Fruit fly (Drosophila melanogaster) whole organism, embryonic: ENCODE data around the gene Asator.
A peak's percentile ranks its signal among the peaks of the same experiment; 100 is the strongest.

Experiments
- Atf3 ChIP-seq: fragments of 200-800 bp; sonication (Bioruptor generic); optimal IDR thresholded peaks from 3 replicates; lab custom pipeline; 2016; ENCODE audit warnings: missing biosample characterization, missing genetic modification characterization
- Atf6 ChIP-seq: fragments of 200-800 bp; sonication (Bioruptor generic); IDR thresholded peaks from 2 replicates; pipeline ENCODE4 v1.3.6; 2022; ENCODE audit warnings: missing biosample characterization, missing genetic modification characterization
- CG11695 ChIP-seq: fragments of 200-800 bp; sonication (Bioruptor generic); IDR thresholded peaks from 3 replicates; pipeline ENCODE4 v1.3.6; 2022; ENCODE audit warnings: missing biosample characterization, missing genetic modification characterization
- CG11723 ChIP-seq: fragments of 200-800 bp; sonication (Bioruptor generic); optimal IDR thresholded peaks from 2 replicates; lab custom pipeline; 2017; ENCODE audit warnings: missing biosample characterization, mild to moderate bottlenecking, missing genetic modification characterization
- CG12219 ChIP-seq: fragments of 200-800 bp; sonication (Bioruptor generic); optimal IDR thresholded peaks from 3 replicates; lab custom pipeline; 2018; ENCODE audit warnings: missing biosample characterization, mild to moderate bottlenecking, missing genetic modification characterization
- CG12299 ChIP-seq: fragments of 200-800 bp; sonication (Bioruptor generic); optimal IDR thresholded peaks from 2 replicates; lab custom pipeline; 2018; ENCODE audit warnings: missing biosample characterization, mild to moderate bottlenecking, missing genetic modification characterization
- CG12659 ChIP-seq: fragments of 200-800 bp; sonication (Bioruptor generic); optimal IDR thresholded peaks from 3 replicates; lab custom pipeline; 2017; ENCODE audit warnings: mild to moderate bottlenecking, missing biosample characterization, missing genetic modification reagents, missing genetic modification characterization
- CG12744 ChIP-seq: fragments of 200-800 bp; sonication (Bioruptor generic); optimal IDR thresholded peaks from 2 replicates; lab custom pipeline; 2016; ENCODE audit warnings: missing biosample characterization, missing genetic modification characterization
- CG13624 ChIP-seq: fragments of 200-800 bp; sonication (Bioruptor generic); optimal IDR thresholded peaks from 2 replicates; lab custom pipeline; 2016; ENCODE audit warnings: missing biosample characterization, missing genetic modification characterization
- CG17802 ChIP-seq: fragments of 200-800 bp; sonication (Bioruptor generic); optimal IDR thresholded peaks from 2 replicates; lab custom pipeline; 2018; ENCODE audit warnings: missing biosample characterization, mild to moderate bottlenecking, missing genetic modification characterization, moderate library complexity
- CG18011 ChIP-seq: fragments of 200-800 bp; sonication (Bioruptor generic); optimal IDR thresholded peaks from 2 replicates; lab custom pipeline; 2017; ENCODE audit warnings: missing biosample characterization, missing genetic modification characterization, mild to moderate bottlenecking, moderate library complexity, missing genotype
- CG2199 ChIP-seq: fragments of 200-800 bp; sonication (Bioruptor generic); IDR thresholded peaks from 3 replicates; pipeline ENCODE4 v1.3.6; 2022; ENCODE audit warnings: missing biosample characterization, missing genetic modification characterization
- CG30020 ChIP-seq: fragments of 200-800 bp; optimal IDR thresholded peaks from 2 replicates; lab custom pipeline; 2019; ENCODE audit warnings: missing biosample characterization, mild to moderate bottlenecking, missing genetic modification characterization, moderate library complexity
- CG32532 ChIP-seq: fragments of 200-800 bp; sonication (Bioruptor generic); IDR thresholded peaks from 2 replicates; pipeline ENCODE4 v1.3.6; 2022; ENCODE audit warnings: missing biosample characterization, missing genetic modification characterization
- CG32772 ChIP-seq: fragments of 200-800 bp; sonication (Bioruptor generic); IDR thresholded peaks from 2 replicates; pipeline ENCODE4 v1.3.6; 2022; ENCODE audit warnings: missing biosample characterization, missing genetic modification characterization
- CG3281 ChIP-seq: fragments of 200-800 bp; sonication (Bioruptor generic); optimal IDR thresholded peaks from 3 replicates; lab custom pipeline; 2017; ENCODE audit warnings: missing biosample characterization, mild to moderate bottlenecking, missing genetic modification characterization
- CG34224 ChIP-seq: fragments of 200-800 bp; sonication (Bioruptor generic); IDR thresholded peaks from 3 replicates; pipeline ENCODE4 v1.3.6; 2022; ENCODE audit warnings: missing biosample characterization, missing genetic modification characterization; ENCODE audit not compliant: partially characterized antibody
- CG34422 ChIP-seq: fragments of 200-800 bp; sonication (Bioruptor generic); IDR thresholded peaks from 3 replicates; pipeline ENCODE4 v1.3.6; 2022; ENCODE audit warnings: missing biosample characterization, missing genetic modification characterization
- CG4282 ChIP-seq: fragments of 200-800 bp; sonication (Bioruptor generic); optimal IDR thresholded peaks from 2 replicates; lab custom pipeline; 2016; ENCODE audit warnings: missing biosample characterization, missing genetic modification characterization
- CG6254 ChIP-seq: fragments of 200-800 bp; sonication (Bioruptor generic); optimal IDR thresholded peaks from 3 replicates; lab custom pipeline; 2017; ENCODE audit warnings: mild to moderate bottlenecking, missing biosample characterization, missing genetic modification reagents, missing genetic modification characterization
- CG7987 ChIP-seq: fragments of 200-800 bp; sonication (Bioruptor generic); optimal IDR thresholded peaks from 2 replicates; lab custom pipeline; 2018; ENCODE audit warnings: missing biosample characterization, mild to moderate bottlenecking, missing genetic modification characterization, moderate library complexity
- CHES-1-like ChIP-seq: fragments of 200-800 bp; sonication (Bioruptor generic); optimal IDR thresholded peaks from 2 replicates; lab custom pipeline; 2016; ENCODE audit warnings: missing biosample characterization, missing genetic modification characterization
- CrebB ChIP-seq: fragments of 200-800 bp; sonication (Bioruptor generic); optimal IDR thresholded peaks from 3 replicates; lab custom pipeline; 2018; ENCODE audit warnings: missing biosample characterization, mild to moderate bottlenecking, missing genetic modification characterization
- Dll ChIP-seq: fragments of 200-800 bp; sonication (Bioruptor generic); IDR thresholded peaks from 4 replicates; pipeline ENCODE4 v1.3.6; 2022; ENCODE audit warnings: missing biosample characterization, missing genetic modification characterization; ENCODE audit not compliant: partially characterized antibody
- Ets65A ChIP-seq: fragments of 200-800 bp; sonication (Bioruptor generic); peaks from one replicate; lab custom pipeline; 2016; ENCODE audit warnings: missing biosample characterization, missing genetic modification characterization
- Lhr ChIP-seq: fragments of 200-800 bp; sonication (Bioruptor generic); optimal IDR thresholded peaks from 3 replicates; lab custom pipeline; 2017; ENCODE audit warnings: mild to moderate bottlenecking, missing biosample characterization, missing genetic modification reagents, missing genetic modification characterization
- MESR4 ChIP-seq: fragments of 200-800 bp; sonication (Bioruptor generic); optimal IDR thresholded peaks from 2 replicates; lab custom pipeline; 2018; ENCODE audit warnings: missing biosample characterization, mild to moderate bottlenecking, missing genetic modification characterization, moderate library complexity
- Neu2 ChIP-seq: fragments of 200-800 bp; sonication (Bioruptor generic); optimal IDR thresholded peaks from 3 replicates; lab custom pipeline; 2016; ENCODE audit warnings: missing biosample characterization, missing genetic modification characterization, borderline replicate concordance
- Scr ChIP-seq: fragments of 200-800 bp; sonication (Bioruptor generic); IDR thresholded peaks from 2 replicates; pipeline ENCODE4 v1.3.6; 2022; ENCODE audit warnings: missing biosample characterization, missing genetic modification characterization; ENCODE audit not compliant: partially characterized antibody
- bbx ChIP-seq: fragments of 200-800 bp; sonication (Bioruptor generic); IDR thresholded peaks from 2 replicates; pipeline ENCODE4 v1.3.6; 2022; ENCODE audit warnings: missing biosample characterization, missing genetic modification characterization; ENCODE audit not compliant: partially characterized antibody
- br ChIP-seq: fragments of >200 bp; optimal IDR thresholded peaks from 2 replicates; lab custom pipeline; 2017
- btn ChIP-seq: fragments of 200-800 bp; sonication (Bioruptor generic); optimal IDR thresholded peaks from 2 replicates; lab custom pipeline; 2016; ENCODE audit warnings: missing biosample characterization, missing genetic modification characterization
- cad ChIP-seq: fragments of >200 bp; optimal IDR thresholded peaks from 2 replicates; lab custom pipeline; 2017; ENCODE audit warnings: missing biosample characterization, missing genetic modification characterization
- chinmo ChIP-seq: fragments of 200-800 bp; sonication (Bioruptor generic); IDR thresholded peaks from 4 replicates; pipeline ENCODE4 v1.3.6; 2022; ENCODE audit warnings: missing biosample characterization, missing genetic modification characterization; ENCODE audit not compliant: partially characterized antibody
- crp ChIP-seq, 2 experiments: fragments of 200-800 bp; sonication (Bioruptor generic); optimal IDR thresholded peaks; 2 replicates in 1 of 2; 3 replicates in 1 of 2; lab custom pipeline; 2017; ENCODE audit warnings: missing biosample characterization in 2 of 2, missing genetic modification characterization in 2 of 2, mild to moderate bottlenecking in 1 of 2, moderate library complexity in 1 of 2
- dimm ChIP-seq: fragments of 200-800 bp; sonication (Bioruptor generic); IDR thresholded peaks from 2 replicates; pipeline ENCODE4 v1.3.6; 2022; ENCODE audit warnings: missing biosample characterization, missing genetic modification characterization
- dm ChIP-seq: fragments of 200-800 bp; sonication (Bioruptor generic); optimal IDR thresholded peaks from 3 replicates; lab custom pipeline; 2016; ENCODE audit warnings: missing biosample characterization, missing genetic modification characterization
- en ChIP-seq: fragments of 200-800 bp; sonication (Bioruptor generic); optimal IDR thresholded peaks from 2 replicates; lab custom pipeline; 2016; ENCODE audit warnings: missing biosample characterization, missing genetic modification characterization
- kah ChIP-seq: fragments of 200-800 bp; sonication (Bioruptor generic); optimal IDR thresholded peaks from 2 replicates; lab custom pipeline; 2018; ENCODE audit warnings: missing biosample characterization, mild to moderate bottlenecking, missing genetic modification characterization
- lbe ChIP-seq: fragments of 200-800 bp; sonication (Bioruptor generic); optimal IDR thresholded peaks from 2 replicates; lab custom pipeline; 2016; ENCODE audit warnings: missing biosample characterization, mild to moderate bottlenecking, missing genetic modification characterization
- onecut ChIP-seq: fragments of 200-800 bp; sonication (Bioruptor generic); IDR thresholded peaks from 2 replicates; pipeline ENCODE4 v1.3.6; 2022; ENCODE audit warnings: missing biosample characterization, missing genetic modification characterization
- p53 ChIP-seq: fragments of 200-800 bp; sonication (Bioruptor generic); optimal IDR thresholded peaks from 2 replicates; lab custom pipeline; 2016; ENCODE audit warnings: missing biosample characterization, missing genetic modification characterization
- pfk ChIP-seq: fragments of 200-800 bp; sonication (Bioruptor generic); optimal IDR thresholded peaks from 2 replicates; lab custom pipeline; 2018; ENCODE audit warnings: missing biosample characterization, mild to moderate bottlenecking, missing genetic modification characterization, moderate library complexity
- row ChIP-seq: fragments of 200-800 bp; sonication (Bioruptor generic); IDR thresholded peaks from 3 replicates; pipeline ENCODE4 v1.3.6; 2022; ENCODE audit warnings: missing biosample characterization, missing genetic modification characterization
- sc ChIP-seq, 3 experiments: fragments of >200 bp in 2 of 3; fragments of 200-800 bp in 1 of 3; sonication (Bioruptor generic) in 1 of 3; optimal IDR thresholded peaks; 2 replicates in 2 of 3; 3 replicates in 1 of 3; lab custom pipeline; 2017; ENCODE audit warnings: mild to moderate bottlenecking in 1 of 3, missing biosample characterization in 1 of 3, missing genetic modification characterization in 1 of 3, missing genetic modification reagents in 1 of 3
- sug ChIP-seq: fragments of 200-800 bp; optimal IDR thresholded peaks from 2 replicates; lab custom pipeline; 2019; ENCODE audit warnings: missing biosample characterization, mild to moderate bottlenecking, missing genetic modification characterization, moderate library complexity
- wek ChIP-seq: fragments of 200-800 bp; sonication (Bioruptor generic); optimal IDR thresholded peaks from 3 replicates; lab custom pipeline; 2018; ENCODE audit warnings: missing biosample characterization, mild to moderate bottlenecking, missing genetic modification characterization, moderate library complexity
- zfh1 ChIP-seq: fragments of 200-800 bp; sonication (Bioruptor generic); IDR thresholded peaks from 3 replicates; pipeline ENCODE4 v1.3.6; 2022; ENCODE audit warnings: missing biosample characterization, missing genetic modification characterization

Asator gene

dm6 chr4:466543-466965, 22.2 kb downstream of the Asator start, which contains the start of gene Taf3 (continued):
- TF ChIP-seq CG12744 (GFP tag; lab: Kevin White, UChicago) (no peak), onecut (GFP tag; lab: Robert Waterston, UW) (0 out of 2 replicates have a peak, but pooled peaks have one; percentile 11), row (GFP tag; lab: Robert Waterston, UW) (peak; percentile 54), bbx (GFP tag; lab: Robert Waterston, UW) (no peak; the same call in 1 of the 2 replicates), CG12219 (no peak), CG12299 (tag; lab: Kevin White, UChicago) (peak; percentile 34), sc (optimal IDR thresholded peaks at IDR 0.05; lab: Kevin White, UChicago) (no peak), sc (GFP tag; optimal IDR thresholded peaks at IDR 0.05; lab: Kevin White, UChicago) (no peak), chinmo (GFP tag; lab: Robert Waterston, UW) (no peak; the same call in 2 of the 4 replicates), wek (GFP tag; lab: Kevin White, UChicago) (peak; percentile 91), CG2199 (GFP tag; lab: Robert Waterston, UW) (0 out of 3 replicates have a peak, but pooled peaks have one; percentile 40), Neu2 (GFP tag; lab: Kevin White, UChicago) (peak; percentile 92), CG34422 (GFP tag; lab: Robert Waterston, UW) (no peak), pfk (GFP tag; lab: Kevin White, UChicago) (no peak), CG7987 (GFP tag; lab: Kevin White, UChicago) (no peak), CG32532 (GFP tag; lab: Robert Waterston, UW) (no peak), CG34224 (peak; percentile 69)

- TF ChIP-seq cad (GFP tag; lab: Kevin White, UChicago) (peak; percentile 13), CHES-1-like (GFP tag; lab: Kevin White, UChicago) (no peak), CG12659 (GFP tag; lab: Kevin White, UChicago) (no peak), MESR4 (GFP tag; lab: Kevin White, UChicago) (peak; percentile 1), CG6254 (GFP tag; lab: Kevin White, UChicago) (peak; percentile 99), CG11723 (GFP tag; lab: Kevin White, UChicago) (peak; percentile 48), dimm (GFP tag; lab: Robert Waterston, UW) (no peak), btn (GFP tag; lab: Kevin White, UChicago) (no peak), CG17802 (tag; lab: Kevin White, UChicago) (no peak), CG13624 (GFP tag; lab: Kevin White, UChicago) (no peak), sug (no peak), CG30020 (tag; lab: Kevin White, UChicago) (peak; percentile 32), crp (GFP tag; optimal IDR thresholded peaks at IDR 0.05; lab: Kevin White, UChicago) (peak in 1 of 2 experiments; percentile 66), CG3281 (GFP tag; lab: Kevin White, UChicago) (no peak), p53 (GFP tag; lab: Kevin White, UChicago) (peak; percentile 41), kah (GFP tag; lab: Kevin White, UChicago) (peak; percentile 96), dm (GFP tag; lab: Kevin White, UChicago) (peak; percentile 7), Ets65A (peak; percentile 8)
- TF ChIP-seq, all 482 proteins: peak for 10
These were observed 30.2 kb downstream of the Asator start for dm6 chr4:458608-459007.

DNA sequence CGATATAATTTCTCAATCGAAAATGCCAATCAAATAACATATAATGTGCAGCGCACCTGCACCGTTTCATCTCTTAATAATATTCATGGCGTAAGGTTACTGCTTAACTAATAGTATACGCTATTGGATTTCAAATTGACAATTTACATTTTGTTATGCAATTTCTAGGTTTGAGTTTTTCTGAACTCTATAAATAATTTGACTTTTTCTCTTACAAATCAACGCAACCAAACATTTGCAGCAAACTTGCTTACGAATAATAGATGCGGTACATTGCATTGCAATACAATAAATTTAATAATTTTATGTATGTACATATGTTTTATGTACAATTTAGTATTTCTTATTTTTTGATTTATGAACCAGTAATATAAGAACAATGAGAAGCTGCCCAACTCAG, 35.5 kb downstream of the Asator start:
- TF ChIP-seq CG11695 (no peak), CG32772 (no peak), zfh1 (GFP tag; lab: Robert Waterston, UW) (no peak), lbe (no peak), CG4282 (GFP tag; lab: Kevin White, UChicago) (no peak), Dll (no peak), Atf6 (GFP tag; lab: Robert Waterston, UW) (no peak), CG18011 (GFP tag; lab: Kevin White, UChicago) (no peak), Atf3 (GFP tag; lab: Kevin White, UChicago) (no peak), CG30020 (tag; lab: Kevin White, UChicago) (no peak), Scr (GFP tag; lab: Robert Waterston, UW) (no peak), Lhr (GFP tag; lab: Kevin White, UChicago) (no peak), en (GFP tag; lab: Kevin White, UChicago) (no peak), br (no peak), CrebB (tag; lab: Kevin White, UChicago) (no peak)
